Worm (Caenorhabditis elegans) whole organism, L1 larva: Measurements from ENCODE around the gene F57G12.1.

Experiments used
- C04F5.9 ChIP-seq: sonication (generic microtip); optimal IDR thresholded peaks from 2 replicates; lab custom pipeline; 2016; ENCODE audit warnings: missing genetic modification characterization, missing compliant biosample characterization
- C16A3.4 ChIP-seq: fragments of 150-350 bp; optimal IDR thresholded peaks from 2 replicates; lab custom pipeline; 2014; ENCODE audit warnings: missing biosample characterization, missing genetic modification characterization
- C34B4.2 ChIP-seq: sonication (generic microtip); optimal IDR thresholded peaks from 2 replicates; lab custom pipeline; 2017; ENCODE audit warnings: mild to moderate bottlenecking, missing genetic modification characterization, missing compliant biosample characterization
- Y116A8C.19 ChIP-seq: sonication (generic microtip); optimal IDR thresholded peaks from 2 replicates; lab custom pipeline; 2016; ENCODE audit warnings: missing compliant biosample characterization, missing genetic modification characterization, borderline replicate concordance
- aha-1 ChIP-seq: fragments of 150-350 bp; optimal IDR thresholded peaks from 2 replicates; lab custom pipeline; 2014; ENCODE audit warnings: missing biosample characterization, missing genetic modification characterization
- aly-2 ChIP-seq: fragments of 150-350 bp; optimal IDR thresholded peaks from 2 replicates; lab custom pipeline; 2014; ENCODE audit warnings: missing biosample characterization, missing genetic modification characterization
- ama-1 ChIP-seq: fragments of 150-350 bp; optimal IDR thresholded peaks from 2 replicates; lab custom pipeline; 2014
- ceh-90 ChIP-seq: sonication (generic microtip); optimal IDR thresholded peaks from 2 replicates; lab custom pipeline; 2016; ENCODE audit warnings: missing genetic modification characterization, missing compliant biosample characterization
- dpl-1 ChIP-seq, 3 experiments: fragments of 150-350 bp in 2 of 3; sonication (generic microtip) in 1 of 3; optimal IDR thresholded peaks; 2 replicates each; lab custom pipeline; 2014 to 2017; ENCODE audit warnings: missing biosample characterization in 3 of 3, missing genetic modification characterization in 3 of 3, missing genetic modification reagents in 3 of 3
- efl-3 ChIP-seq: fragments of 200-800 bp; sonication (Bioruptor generic); optimal IDR thresholded peaks from 2 replicates; lab custom pipeline; 2018; ENCODE audit warnings: mild to moderate bottlenecking, missing genetic modification characterization, missing compliant biosample characterization
- egl-13 ChIP-seq: sonication (generic microtip); optimal IDR thresholded peaks from 2 replicates; lab custom pipeline; 2016; ENCODE audit warnings: missing genotype, missing genetic modification reagents, missing genetic modification characterization, missing compliant biosample characterization
- egl-27 ChIP-seq, 2 experiments: fragments of 150-350 bp in 1 of 2; sonication (generic microtip); optimal IDR thresholded peaks; 3 replicates each; lab custom pipeline; 2017 to 2018; ENCODE audit warnings: missing biosample characterization in 2 of 2, missing genetic modification characterization in 2 of 2, missing genetic modification reagents in 2 of 2
- elt-3 ChIP-seq, 6 experiments: fragments of 150-350 bp in 1 of 6; sonication (generic microtip); optimal IDR thresholded peaks; 2 replicates each; lab custom pipeline; 2017 to 2018; ENCODE audit warnings: missing biosample characterization in 6 of 6, missing genetic modification characterization in 6 of 6, inconsistent platforms in 1 of 6
- fkh-4 ChIP-seq: sonication (generic microtip); optimal IDR thresholded peaks from 2 replicates; lab custom pipeline; 2016; ENCODE audit warnings: missing compliant biosample characterization, missing genetic modification characterization, borderline replicate concordance
- fkh-8 ChIP-seq: sonication (generic microtip); optimal IDR thresholded peaks from 2 replicates; lab custom pipeline; 2016; ENCODE audit warnings: mild to moderate bottlenecking, missing genetic modification characterization, missing compliant biosample characterization
- fos-1 ChIP-seq: fragments of 150-350 bp; optimal IDR thresholded peaks from 2 replicates; lab custom pipeline; 2014; ENCODE audit warnings: missing biosample characterization, missing genetic modification characterization
- grh-1 ChIP-seq: fragments of 200-800 bp; sonication (Bioruptor generic); IDR thresholded peaks from 2 replicates; pipeline ENCODE4 v1.3.6; 2022; ENCODE audit warnings: missing genetic modification reagents, missing genetic modification characterization, missing compliant biosample characterization
- hlh-4 ChIP-seq: sonication (generic microtip); optimal IDR thresholded peaks from 2 replicates; lab custom pipeline; 2016; ENCODE audit warnings: mild to moderate bottlenecking, missing genetic modification characterization, missing compliant biosample characterization
- hpl-2 ChIP-seq: fragments of 150-350 bp; optimal IDR thresholded peaks from 2 replicates; lab custom pipeline; 2014; ENCODE audit warnings: missing biosample characterization, missing genetic modification reagents, missing genetic modification characterization
- isw-1 ChIP-seq: fragments of 200-800 bp; sonication (Bioruptor generic); IDR thresholded peaks from 2 replicates; pipeline ENCODE4 v1.3.6; 2022; ENCODE audit warnings: missing genetic modification characterization, missing compliant biosample characterization
- lin-14 ChIP-seq: fragments of 200-800 bp; sonication (Bioruptor generic); optimal IDR thresholded peaks from 2 replicates; lab custom pipeline; 2018; ENCODE audit warnings: mild to moderate bottlenecking, missing genetic modification characterization, moderate library complexity, missing compliant biosample characterization
- lin-15B ChIP-seq: fragments of 150-350 bp; sonication (generic microtip); optimal IDR thresholded peaks from 3 replicates; lab custom pipeline; 2014; ENCODE audit warnings: missing biosample characterization, missing genetic modification characterization
- lin-39 ChIP-seq: fragments of 150-350 bp; optimal IDR thresholded peaks from 2 replicates; lab custom pipeline; 2014; ENCODE audit warnings: missing biosample characterization, missing genetic modification reagents, missing genetic modification characterization
- lir-3 ChIP-seq: sonication (generic microtip); optimal IDR thresholded peaks from 2 replicates; lab custom pipeline; 2016; ENCODE audit warnings: mild to moderate bottlenecking, missing genetic modification characterization, moderate library complexity, missing compliant biosample characterization; ENCODE audit not compliant: poor library complexity
- lsy-2 ChIP-seq, 2 experiments: fragments of 150-350 bp; optimal IDR thresholded peaks; 2 replicates each; lab custom pipeline; 2014; ENCODE audit warnings: missing biosample characterization in 2 of 2, missing genetic modification characterization in 2 of 2
- mab-9 ChIP-seq: fragments of 200-800 bp; sonication (Bioruptor generic); IDR thresholded peaks from 2 replicates; pipeline ENCODE4 v1.3.6; 2022; ENCODE audit warnings: missing genetic modification reagents, missing genetic modification characterization, missing compliant biosample characterization
- mdl-1 ChIP-seq, 2 experiments: fragments of 150-350 bp; optimal IDR thresholded peaks; 2 replicates each; lab custom pipeline; 2014 to 2017; ENCODE audit warnings: missing biosample characterization in 2 of 2, missing genetic modification characterization in 2 of 2, inconsistent platforms in 1 of 2
- mef-2 ChIP-seq: fragments of 150-350 bp; optimal IDR thresholded peaks from 2 replicates; lab custom pipeline; 2014; ENCODE audit warnings: missing biosample characterization, missing genetic modification characterization
- mep-1 ChIP-seq: fragments of 150-350 bp; optimal IDR thresholded peaks from 2 replicates; lab custom pipeline; 2014; ENCODE audit warnings: missing biosample characterization, missing genetic modification characterization
- nhr-11 ChIP-seq: fragments of 150-350 bp; optimal IDR thresholded peaks from 2 replicates; lab custom pipeline; 2014; ENCODE audit warnings: missing biosample characterization, missing genetic modification characterization
- nhr-12 ChIP-seq: sonication (generic microtip); optimal IDR thresholded peaks from 2 replicates; lab custom pipeline; 2017; ENCODE audit warnings: missing biosample characterization, missing genetic modification characterization
- nhr-19 ChIP-seq: fragments of 200-800 bp; sonication (Bioruptor generic); conservative IDR thresholded peaks from 2 replicates; pipeline ENCODE4 v1.3.6; 2022; ENCODE audit warnings: missing genetic modification characterization, missing compliant biosample characterization
- nhr-47 ChIP-seq: sonication (generic microtip); optimal IDR thresholded peaks from 2 replicates; lab custom pipeline; 2016; ENCODE audit warnings: mild to moderate bottlenecking, missing genetic modification characterization, moderate library complexity, missing compliant biosample characterization
- nhr-71 ChIP-seq: sonication (generic microtip); optimal IDR thresholded peaks from 2 replicates; lab custom pipeline; 2016; ENCODE audit warnings: mild to moderate bottlenecking, missing genetic modification characterization, moderate library complexity, missing compliant biosample characterization
- nhr-76 ChIP-seq: sonication (generic microtip); optimal IDR thresholded peaks from 2 replicates; lab custom pipeline; 2017; ENCODE audit warnings: missing biosample characterization, missing genetic modification characterization
- nhr-84 ChIP-seq: sonication (generic microtip); optimal IDR thresholded peaks from 2 replicates; lab custom pipeline; 2017; ENCODE audit warnings: missing biosample characterization, missing genetic modification characterization
- pqm-1 ChIP-seq: sonication (generic microtip); optimal IDR thresholded peaks from 3 replicates; lab custom pipeline; 2017; ENCODE audit warnings: missing biosample characterization, missing genetic modification characterization
- rnt-1 ChIP-seq: sonication (generic microtip); optimal IDR thresholded peaks from 2 replicates; lab custom pipeline; 2016; ENCODE audit warnings: mild to moderate bottlenecking, missing genetic modification characterization, moderate library complexity, missing compliant biosample characterization
- skn-1 ChIP-seq: fragments of 150-350 bp; optimal IDR thresholded peaks from 2 replicates; lab custom pipeline; 2014; ENCODE audit warnings: missing biosample characterization, missing genetic modification characterization
- snu-23 ChIP-seq: sonication (generic microtip); optimal IDR thresholded peaks from 2 replicates; lab custom pipeline; 2016; ENCODE audit warnings: missing genetic modification characterization, missing compliant biosample characterization
- sox-4 ChIP-seq: sonication (generic microtip); optimal IDR thresholded peaks from 2 replicates; lab custom pipeline; 2016; ENCODE audit warnings: missing genetic modification characterization, missing compliant biosample characterization
- sptf-1 ChIP-seq: fragments of 150-350 bp; optimal IDR thresholded peaks from 2 replicates; lab custom pipeline; 2014; ENCODE audit warnings: missing biosample characterization, missing genetic modification characterization
- swsn-7 ChIP-seq: sonication (generic microtip); optimal IDR thresholded peaks from 2 replicates; lab custom pipeline; 2016; ENCODE audit warnings: missing genetic modification characterization, missing compliant biosample characterization
- tbx-2 ChIP-seq: sonication (generic microtip); optimal IDR thresholded peaks from 2 replicates; lab custom pipeline; 2016; ENCODE audit warnings: missing genetic modification characterization, missing compliant biosample characterization
- tlp-1 ChIP-seq: fragments of 150-350 bp; optimal IDR thresholded peaks from 2 replicates; lab custom pipeline; 2014; ENCODE audit warnings: missing biosample characterization, missing genetic modification characterization
- unc-62 ChIP-seq: fragments of 150-350 bp; optimal IDR thresholded peaks from 2 replicates; lab custom pipeline; 2014; ENCODE audit warnings: missing biosample characterization, missing genetic modification reagents, missing genetic modification characterization
- vab-15 ChIP-seq: sonication (generic microtip); optimal IDR thresholded peaks from 2 replicates; lab custom pipeline; 2017; ENCODE audit warnings: missing genotype, mild to moderate bottlenecking, missing genetic modification characterization, missing compliant biosample characterization
- xbp-1 ChIP-seq: sonication (generic microtip); optimal IDR thresholded peaks from 2 replicates; lab custom pipeline; 2016; ENCODE audit warnings: missing genetic modification characterization, missing compliant biosample characterization
- zip-4 ChIP-seq: fragments of 200-800 bp; sonication (Bioruptor generic); optimal IDR thresholded peaks from 2 replicates; lab custom pipeline; 2018; ENCODE audit warnings: mild to moderate bottlenecking, missing genetic modification characterization, moderate library complexity, missing compliant biosample characterization
- ztf-11 ChIP-seq, 2 experiments: sonication (generic microtip); optimal IDR thresholded peaks; 2 replicates each; lab custom pipeline; 2016 to 2017; ENCODE audit warnings: missing genetic modification characterization in 2 of 2, missing biosample characterization in 1 of 2, missing compliant biosample characterization in 1 of 2

Gene F57G12.1

ce11 chrX:12201435-12201834 is 30.0 kb upstream of the F57G12.1 start:
- TF ChIP-seq lin-14 (no peak), rnt-1 (no peak), mdl-1 (tag; optimal IDR thresholded peaks at IDR 0.05; lab: Kevin White, UChicago) (no peak), tbx-2 (tag; lab: Kevin White, UChicago) (no peak), C04F5.9 (tag; lab: Kevin White, UChicago) (no peak), nhr-84 (tag; lab: Kevin White, UChicago) (no peak), sox-4 (tag; lab: Kevin White, UChicago) (no peak), egl-27 (tag; optimal IDR thresholded peaks at IDR 0.05; lab: Kevin White, UChicago) (no peak), nhr-11 (tag; lab: Kevin White, UChicago) (no peak), mab-9 (GFP tag; lab: Robert Waterston, UW) (no peak), tlp-1 (tag; lab: Kevin White, UChicago) (no peak), mep-1 (tag; lab: Kevin White, UChicago) (no peak), C16A3.4 (tag; lab: Kevin White, UChicago) (no peak), mef-2 (tag; lab: Kevin White, UChicago) (no peak), nhr-47 (tag; lab: Kevin White, UChicago) (no peak), grh-1 (no peak), nhr-71 (tag; lab: Kevin White, UChicago) (no peak), isw-1 (no peak), nhr-12 (tag; lab: Kevin White, UChicago) (no peak), sptf-1 (tag; lab: Kevin White, UChicago) (no peak)

ce11 chrX:12200577-12200976 is 29.1 kb upstream of the F57G12.1 start:
- TF ChIP-seq aly-2 (tag; lab: Kevin White, UChicago) = no peak
- TF ChIP-seq efl-3 (GFP tag; lab: Kevin White, UChicago) = no peak
- TF ChIP-seq swsn-7 (tag; lab: Kevin White, UChicago) = peak; percentile 72
- no peak for TF ChIP-seq lin-39 (tag; lab: Kevin White, UChicago)
- no peak for TF ChIP-seq ama-1
- TF ChIP-seq elt-3 (tag; optimal IDR thresholded peaks at IDR 0.05; lab: Kevin White, UChicago) = no peak
- no peak for TF ChIP-seq C16A3.4 (tag; lab: Kevin White, UChicago)
- TF ChIP-seq nhr-12 (tag; lab: Kevin White, UChicago) = no peak
- peak; percentile 3 for TF ChIP-seq ceh-90 (tag; lab: Kevin White, UChicago)
- TF ChIP-seq lir-3 (tag; lab: Kevin White, UChicago) = no peak
- no peak for TF ChIP-seq vab-15 (tag; lab: Kevin White, UChicago)
- TF ChIP-seq fkh-4 = peak; percentile 50
- peak; percentile 9 for TF ChIP-seq mef-2 (tag; lab: Kevin White, UChicago)
- peak; percentile 85 for TF ChIP-seq lin-14
- TF ChIP-seq sptf-1 (tag; lab: Kevin White, UChicago) = no peak
- peak; percentile 36 to 55 for TF ChIP-seq lsy-2 (tag; optimal IDR thresholded peaks at IDR 0.05; lab: Kevin White, UChicago)
- TF ChIP-seq hpl-2 (GFP tag; lab: Kevin White, UChicago) = no peak
- TF ChIP-seq Y116A8C.19 (tag; lab: Kevin White, UChicago) = no peak
- no peak for TF ChIP-seq C34B4.2
- TF ChIP-seq sox-4 (tag; lab: Kevin White, UChicago) = peak; percentile 82
- TF ChIP-seq xbp-1 (tag; lab: Kevin White, UChicago) = peak; percentile 0
- TF ChIP-seq aha-1 (tag; lab: Kevin White, UChicago) = no peak
- TF ChIP-seq tbx-2 (tag; lab: Kevin White, UChicago) = peak; percentile 32
- peak; percentile 39 for TF ChIP-seq snu-23 (GFP tag; lab: Kevin White, UChicago)
- no peak for TF ChIP-seq nhr-76
- 0 out of 2 replicates have a peak, but pooled peaks have one; percentile 10 for TF ChIP-seq nhr-19 (GFP tag; lab: Robert Waterston, UW)
- TF ChIP-seq C04F5.9 (tag; lab: Kevin White, UChicago) = no peak
- peak; percentile 90 for TF ChIP-seq nhr-47 (tag; lab: Kevin White, UChicago)
- peak; percentile 74 for TF ChIP-seq fos-1
- TF ChIP-seq lin-15B (tag; lab: Kevin White, UChicago) = no peak
- TF ChIP-seq skn-1 (tag; lab: Kevin White, UChicago) = no peak
- TF ChIP-seq mep-1 (tag; lab: Kevin White, UChicago) = peak; percentile 49
- peak; percentile 97 for TF ChIP-seq fkh-8 (tag; lab: Kevin White, UChicago)
- peak in 1 of 2 experiments; percentile 34 for TF ChIP-seq ztf-11 (tag; optimal IDR thresholded peaks at IDR 0.05; lab: Kevin White, UChicago)
- peak; percentile 75 for TF ChIP-seq egl-13 (tag; lab: Kevin White, UChicago)
- no peak for TF ChIP-seq dpl-1 (GFP tag; optimal IDR thresholded peaks at IDR 0.05; lab: Kevin White, UChicago)
- no peak for TF ChIP-seq grh-1
- TF ChIP-seq pqm-1 (tag; lab: Kevin White, UChicago) = no peak
- no peak for TF ChIP-seq zip-4 (GFP tag; lab: Kevin White, UChicago)
- TF ChIP-seq hlh-4 (tag; lab: Kevin White, UChicago) = no peak
- no peak for TF ChIP-seq unc-62 (GFP tag; lab: Kevin White, UChicago)
- TF ChIP-seq nhr-11 (tag; lab: Kevin White, UChicago) = peak; percentile 84
